Worm (Caenorhabditis elegans) whole organism, late embryonic: ENCODE measurements around the gene frpr-21.

Experiments used
- Y22D7AL.16 ChIP-seq: sonication (generic microtip); optimal IDR thresholded peaks from 2 replicates; lab custom pipeline; 2016; ENCODE audit warnings: missing genetic modification characterization, missing compliant biosample characterization
- ceh-14 ChIP-seq: sonication (generic microtip); optimal IDR thresholded peaks from 2 replicates; lab custom pipeline; 2016; ENCODE audit warnings: missing genotype, missing genetic modification characterization, missing compliant biosample characterization
- ceh-22 ChIP-seq: sonication (generic microtip); optimal IDR thresholded peaks from 2 replicates; lab custom pipeline; 2017; ENCODE audit warnings: missing biosample characterization, missing genetic modification characterization
- ceh-24 ChIP-seq: sonication (generic microtip); optimal IDR thresholded peaks from 2 replicates; lab custom pipeline; 2016; ENCODE audit warnings: mild to moderate bottlenecking, missing genetic modification characterization, missing compliant biosample characterization
- ceh-31 ChIP-seq: sonication (generic microtip); optimal IDR thresholded peaks from 2 replicates; lab custom pipeline; 2016; ENCODE audit warnings: missing genetic modification characterization, missing compliant biosample characterization
- ceh-45 ChIP-seq: fragments of 200-800 bp; sonication (Bioruptor generic); IDR thresholded peaks from 2 replicates; pipeline ENCODE4 v1.3.6; 2022; ENCODE audit warnings: missing genetic modification reagents, missing genetic modification characterization, missing compliant biosample characterization
- ceh-48 ChIP-seq: sonication (generic microtip); optimal IDR thresholded peaks from 2 replicates; lab custom pipeline; 2016; ENCODE audit warnings: missing genetic modification characterization, inconsistent platforms, missing compliant biosample characterization
- dmd-4 ChIP-seq: sonication (generic microtip); optimal IDR thresholded peaks from 2 replicates; lab custom pipeline; 2016; ENCODE audit warnings: borderline replicate concordance, missing genetic modification characterization, missing compliant biosample characterization
- elt-2 ChIP-seq: sonication (generic microtip); optimal IDR thresholded peaks from 2 replicates; lab custom pipeline; 2016; ENCODE audit warnings: missing genetic modification reagents, missing genetic modification characterization, missing compliant biosample characterization
- fax-1 ChIP-seq: sonication (generic microtip); optimal IDR thresholded peaks from 2 replicates; lab custom pipeline; 2016; ENCODE audit warnings: missing genotype, missing genetic modification characterization, missing compliant biosample characterization
- fkh-10 ChIP-seq: fragments of 150-350 bp; optimal IDR thresholded peaks from 2 replicates; lab custom pipeline; 2014; ENCODE audit warnings: missing biosample characterization, missing genetic modification reagents, missing genetic modification characterization
- gmeb-2 ChIP-seq: sonication (generic microtip); optimal IDR thresholded peaks from 2 replicates; lab custom pipeline; 2016; ENCODE audit warnings: missing genetic modification characterization, inconsistent platforms, missing compliant biosample characterization
- hlh-15 ChIP-seq: sonication (generic microtip); optimal IDR thresholded peaks from 2 replicates; lab custom pipeline; 2016; ENCODE audit warnings: missing genetic modification characterization, missing compliant biosample characterization
- hlh-30 ChIP-seq: sonication (generic microtip); optimal IDR thresholded peaks from 2 replicates; lab custom pipeline; 2017; ENCODE audit warnings: antibody characterized with exemption, missing genetic modification characterization, missing compliant biosample characterization; ENCODE audit not compliant: insufficient read depth
- hlh-8 ChIP-seq: sonication (generic microtip); optimal IDR thresholded peaks from 2 replicates; lab custom pipeline; 2016; ENCODE audit warnings: missing genotype, missing genetic modification characterization, missing compliant biosample characterization
- lin-11 ChIP-seq: fragments of 200-800 bp; sonication (Bioruptor generic); optimal IDR thresholded peaks from 2 replicates; lab custom pipeline; 2018; ENCODE audit warnings: mild to moderate bottlenecking, missing genetic modification characterization, missing compliant biosample characterization
- madf-2 ChIP-seq: sonication (generic microtip); optimal IDR thresholded peaks from 2 replicates; lab custom pipeline; 2017; ENCODE audit warnings: missing genetic modification characterization, missing compliant biosample characterization
- nfya-1 ChIP-seq: sonication (generic microtip); optimal IDR thresholded peaks from 2 replicates; lab custom pipeline; 2017; ENCODE audit warnings: missing genetic modification characterization, mild to moderate bottlenecking, missing compliant biosample characterization, antibody characterized with exemption, moderate library complexity
- pag-3 ChIP-seq: sonication (generic microtip); optimal IDR thresholded peaks from 2 replicates; lab custom pipeline; 2016; ENCODE audit warnings: missing compliant biosample characterization, missing genetic modification characterization, borderline replicate concordance
- pax-1 ChIP-seq: fragments of 150-350 bp; optimal IDR thresholded peaks from 2 replicates; lab custom pipeline; 2014; ENCODE audit warnings: missing biosample characterization, missing genetic modification characterization
- pha-2 ChIP-seq: sonication (generic microtip); optimal IDR thresholded peaks from 2 replicates; lab custom pipeline; 2017; ENCODE audit warnings: mild to moderate bottlenecking, missing genetic modification characterization, missing compliant biosample characterization
- sox-2 ChIP-seq: fragments of 200-800 bp; sonication (Bioruptor generic); IDR thresholded peaks from 2 replicates; pipeline ENCODE4 v1.3.6; 2022; ENCODE audit warnings: missing genetic modification reagents, missing genetic modification characterization, missing compliant biosample characterization
- syd-9 ChIP-seq: sonication (generic microtip); optimal IDR thresholded peaks from 2 replicates; lab custom pipeline; 2016; ENCODE audit warnings: mild to moderate bottlenecking, missing genetic modification characterization, moderate library complexity, missing compliant biosample characterization
- unc-3 ChIP-seq, 2 experiments: fragments of 200-800 bp in 1 of 2; sonication (Bioruptor generic) in 1 of 2; sonication (generic microtip) in 1 of 2; conservative IDR thresholded peaks in 1 of 2; optimal IDR thresholded peaks in 1 of 2; 2 replicates each; pipeline versions ENCODE4 v1.3.6 to Lab custom; 2016 to 2022; ENCODE audit warnings: missing compliant biosample characterization in 2 of 2, missing genetic modification characterization in 2 of 2, missing genetic modification reagents in 1 of 2
- unc-42 ChIP-seq: sonication (generic microtip); optimal IDR thresholded peaks from 2 replicates; lab custom pipeline; 2016; ENCODE audit warnings: missing genotype, missing genetic modification characterization, missing compliant biosample characterization
- unc-55 ChIP-seq: sonication (generic microtip); optimal IDR thresholded peaks from 2 replicates; lab custom pipeline; 2017; ENCODE audit warnings: missing biosample characterization, missing genetic modification reagents, missing genetic modification characterization
- zip-5 ChIP-seq: sonication (generic microtip); optimal IDR thresholded peaks from 2 replicates; lab custom pipeline; 2016; ENCODE audit warnings: missing genetic modification characterization, missing compliant biosample characterization
- ztf-16 ChIP-seq: sonication (generic microtip); optimal IDR thresholded peaks from 2 replicates; lab custom pipeline; 2017; ENCODE audit warnings: missing genetic modification characterization, missing compliant biosample characterization

Gene frpr-21

ce11 chrII:10373016-10373415 lies 48.8 kb downstream of the frpr-21 start:
- TF ChIP-seq pax-1, result no peak
- no peak for TF ChIP-seq ceh-22 (tag; lab: Kevin White, UChicago)
- TF ChIP-seq hlh-30 (tag; lab: Kevin White, UChicago), result no peak
- TF ChIP-seq ceh-45 (GFP tag; lab: Robert Waterston, UW), result no peak
- no peak for TF ChIP-seq zip-5 (tag; lab: Kevin White, UChicago)
- no peak for TF ChIP-seq nfya-1
- no peak for TF ChIP-seq pha-2 (tag; lab: Kevin White, UChicago)
- TF ChIP-seq ceh-48, result no peak
- no peak for TF ChIP-seq ceh-31 (tag; lab: Kevin White, UChicago)
- no peak for TF ChIP-seq ceh-14
- no peak for TF ChIP-seq fkh-10 (GFP tag; lab: Kevin White, UChicago)
- TF ChIP-seq ztf-16 (tag; lab: Kevin White, UChicago), result no peak
- TF ChIP-seq Y22D7AL.16 (tag; lab: Kevin White, UChicago), result no peak
- no peak for TF ChIP-seq lin-11 (tag; lab: Kevin White, UChicago)
- no peak for TF ChIP-seq hlh-8 (tag; lab: Kevin White, UChicago)
- TF ChIP-seq unc-55, result no peak
- no peak for TF ChIP-seq syd-9 (tag; lab: Kevin White, UChicago)
- no peak for TF ChIP-seq unc-3 (GFP tag; conservative IDR thresholded peaks at IDR 0.05; lab: Robert Waterston, UW)
- TF ChIP-seq unc-3 (tag; optimal IDR thresholded peaks at IDR 0.05; lab: Kevin White, UChicago), result no peak

- TF ChIP-seq ceh-45 (GFP tag; lab: Robert Waterston, UW) (no peak), nfya-1 (peak; percentile 65), zip-5 (tag; lab: Kevin White, UChicago) (no peak), ceh-31 (tag; lab: Kevin White, UChicago) (peak; percentile 66), hlh-15 (tag; lab: Kevin White, UChicago) (no peak), fax-1 (tag; lab: Kevin White, UChicago) (no peak), Y22D7AL.16 (tag; lab: Kevin White, UChicago) (no peak), elt-2 (tag; lab: Kevin White, UChicago) (no peak), gmeb-2 (tag; lab: Kevin White, UChicago) (no peak), lin-11 (tag; lab: Kevin White, UChicago) (no peak), unc-42 (tag; lab: Kevin White, UChicago) (peak; percentile 51), unc-55 (peak; percentile 46), pag-3 (tag; lab: Kevin White, UChicago) (no peak)
- TF ChIP-seq, all 69 proteins: peak for 4
Observed at ce11 chrII:10370826-10371225, 51.0 kb downstream of the frpr-21 start.

ce11 chrII:10369547-10370028 lies 52.3 kb downstream of the frpr-21 start, which contains the start of gene ceh-58:
Gene ceh-58 (minus strand): TSS chrII:10369597.
- no peak for TF ChIP-seq madf-2 (tag; lab: Kevin White, UChicago)
- TF ChIP-seq ceh-14, result peak; percentile 46
- no peak for TF ChIP-seq ceh-24
- TF ChIP-seq ceh-45 (GFP tag; lab: Robert Waterston, UW), result no peak
- TF ChIP-seq dmd-4, result no peak
- TF ChIP-seq ceh-31 (tag; lab: Kevin White, UChicago), result peak; percentile 48
- TF ChIP-seq ceh-22 (tag; lab: Kevin White, UChicago), result no peak
- TF ChIP-seq sox-2 (GFP tag; lab: Robert Waterston, UW), result no peak
- TF ChIP-seq fkh-10 (GFP tag; lab: Kevin White, UChicago), result no peak
- TF ChIP-seq elt-2 (tag; lab: Kevin White, UChicago), result no peak
- TF ChIP-seq unc-42 (tag; lab: Kevin White, UChicago), result peak; percentile 90
